Worm (Caenorhabditis elegans) whole organism, L4 larva: ENCODE data around the gene srx-121.

Experiments
- D1046.2 ChIP-seq: fragments of 200-800 bp; sonication (Bioruptor generic); IDR thresholded peaks from 2 replicates; pipeline ENCODE4 v1.3.6; 2022; ENCODE audit warnings: missing genetic modification characterization, missing compliant biosample characterization
- F44E2.7 ChIP-seq: fragments of 200-800 bp; sonication (Bioruptor generic); IDR thresholded peaks from 2 replicates; pipeline ENCODE4 v2.1.2; 2022; ENCODE audit warnings: missing genetic modification characterization, missing compliant biosample characterization
- F49E8.2 ChIP-seq: sonication (generic microtip); optimal IDR thresholded peaks from 2 replicates; lab custom pipeline; 2016; ENCODE audit warnings: missing compliant biosample characterization, mild to moderate bottlenecking, missing genetic modification characterization, borderline replicate concordance
- T20F7.1 ChIP-seq: fragments of 200-800 bp; sonication (Bioruptor generic); optimal IDR thresholded peaks from 2 replicates; lab custom pipeline; 2018; ENCODE audit warnings: mild to moderate bottlenecking, missing genetic modification characterization, missing compliant biosample characterization
- Y5F2A.4 ChIP-seq: fragments of 200-800 bp; sonication (Bioruptor generic); optimal IDR thresholded peaks from 2 replicates; lab custom pipeline; 2018; ENCODE audit warnings: mild to moderate bottlenecking, missing genetic modification characterization, missing compliant biosample characterization
- ZK337.2 ChIP-seq: fragments of 200-800 bp; sonication (Bioruptor generic); IDR thresholded peaks from 2 replicates; pipeline ENCODE4 v1.3.6; 2022; ENCODE audit warnings: missing genetic modification reagents, missing genetic modification characterization, missing compliant biosample characterization
- ZK546.5 ChIP-seq, 2 experiments: sonication (generic microtip); optimal IDR thresholded peaks; 2 replicates each; lab custom pipeline; 2017; ENCODE audit warnings: missing biosample characterization in 2 of 2, missing genetic modification characterization in 2 of 2
- attf-4 ChIP-seq: sonication (generic microtip); optimal IDR thresholded peaks from 3 replicates; lab custom pipeline; 2017; ENCODE audit warnings: missing biosample characterization, missing genetic modification characterization
- ceh-32 ChIP-seq: sonication (generic microtip); optimal IDR thresholded peaks from 2 replicates; lab custom pipeline; 2016; ENCODE audit warnings: mild to moderate bottlenecking, missing genetic modification characterization, missing compliant biosample characterization; ENCODE audit not compliant: poor library complexity
- ceh-62 ChIP-seq: sonication (generic microtip); optimal IDR thresholded peaks from 2 replicates; lab custom pipeline; 2017; ENCODE audit warnings: missing biosample characterization, missing genetic modification characterization
- ctbp-1 ChIP-seq: fragments of 200-800 bp; sonication (Bioruptor generic); IDR thresholded peaks from 2 replicates; pipeline ENCODE4 v1.3.6; 2022; ENCODE audit warnings: missing genetic modification reagents, missing genetic modification characterization, missing compliant biosample characterization
- daf-16 ChIP-seq, 3 experiments: sonication (generic microtip); optimal IDR thresholded peaks; 2 replicates each; lab custom pipeline; 2016 to 2017; ENCODE audit warnings: missing genetic modification characterization in 3 of 3, missing genetic modification reagents in 3 of 3, mild to moderate bottlenecking in 2 of 3, missing compliant biosample characterization in 2 of 3, missing biosample characterization in 1 of 3, moderate library complexity in 1 of 3
- daf-19 ChIP-seq: fragments of 200-800 bp; sonication (Bioruptor generic); conservative IDR thresholded peaks from 2 replicates; pipeline ENCODE4 v1.3.6; 2022; ENCODE audit warnings: missing genetic modification characterization, missing compliant biosample characterization
- dmd-9 ChIP-seq: fragments of 200-800 bp; sonication (Bioruptor generic); IDR thresholded peaks from 2 replicates; pipeline ENCODE4 v1.3.6; 2022; ENCODE audit warnings: missing genetic modification reagents, missing genetic modification characterization, missing compliant biosample characterization
- dve-1 ChIP-seq: sonication (generic microtip); optimal IDR thresholded peaks from 2 replicates; lab custom pipeline; 2017; ENCODE audit warnings: antibody characterized with exemption, mild to moderate bottlenecking, missing genetic modification characterization, missing compliant biosample characterization; ENCODE audit not compliant: insufficient read depth
- fkh-10 ChIP-seq: fragments of 150-350 bp; optimal IDR thresholded peaks from 2 replicates; lab custom pipeline; 2014; ENCODE audit warnings: missing biosample characterization, missing genetic modification reagents, missing genetic modification characterization
- hif-1 ChIP-seq, 2 experiments: sonication (generic microtip); optimal IDR thresholded peaks; 2 replicates each; lab custom pipeline; 2016 to 2017; ENCODE audit warnings: missing compliant biosample characterization in 2 of 2, missing genetic modification characterization in 2 of 2, missing genetic modification reagents in 2 of 2, missing genotype in 2 of 2, mild to moderate bottlenecking in 1 of 2
- jun-1 ChIP-seq: fragments of 150-350 bp; optimal IDR thresholded peaks from 2 replicates; lab custom pipeline; 2014; ENCODE audit warnings: missing biosample characterization, missing genetic modification reagents, missing genetic modification characterization
- lin-13 ChIP-seq: fragments of 150-350 bp; optimal IDR thresholded peaks from 2 replicates; lab custom pipeline; 2014; ENCODE audit warnings: missing biosample characterization, missing genetic modification reagents, missing genetic modification characterization
- lin-39 ChIP-seq: fragments of 150-350 bp; optimal IDR thresholded peaks from 2 replicates; lab custom pipeline; 2014; ENCODE audit warnings: missing biosample characterization, missing genetic modification reagents, missing genetic modification characterization
- lir-3 ChIP-seq: sonication (generic microtip); optimal IDR thresholded peaks from 2 replicates; lab custom pipeline; 2016; ENCODE audit warnings: mild to moderate bottlenecking, missing genetic modification characterization, missing compliant biosample characterization
- lsy-2 ChIP-seq, 2 experiments: fragments of 150-350 bp in 1 of 2; sonication (generic microtip) in 1 of 2; optimal IDR thresholded peaks; 2 replicates each; lab custom pipeline; 2014 to 2017; ENCODE audit warnings: missing biosample characterization in 2 of 2, missing genetic modification characterization in 2 of 2
- madf-9 ChIP-seq: fragments of 200-800 bp; sonication (Bioruptor generic); conservative IDR thresholded peaks from 2 replicates; pipeline ENCODE4 v1.3.6; 2022; ENCODE audit warnings: missing genetic modification reagents, missing genetic modification characterization, missing compliant biosample characterization
- mdt-29 ChIP-seq: fragments of 200-800 bp; sonication (Bioruptor generic); IDR thresholded peaks from 2 replicates; pipeline ENCODE4 v1.3.6; 2022; ENCODE audit warnings: missing genetic modification reagents, missing genetic modification characterization, missing compliant biosample characterization
- mep-1 ChIP-seq: fragments of 150-350 bp; sonication (generic microtip); optimal IDR thresholded peaks from 3 replicates; lab custom pipeline; 2014; ENCODE audit warnings: missing biosample characterization, missing genetic modification characterization
- nhr-10 ChIP-seq: fragments of 150-350 bp; optimal IDR thresholded peaks from 2 replicates; lab custom pipeline; 2014; ENCODE audit warnings: missing biosample characterization, missing genetic modification characterization
- nhr-42 ChIP-seq: fragments of 200-800 bp; sonication (Bioruptor generic); IDR thresholded peaks from 2 replicates; pipeline ENCODE4 v1.3.6; 2022; ENCODE audit warnings: missing genetic modification characterization, missing compliant biosample characterization
- nhr-48 ChIP-seq: sonication (generic microtip); optimal IDR thresholded peaks from 2 replicates; lab custom pipeline; 2016; ENCODE audit warnings: mild to moderate bottlenecking, missing genetic modification characterization, missing compliant biosample characterization
- nhr-6 ChIP-seq: fragments of 150-350 bp; optimal IDR thresholded peaks from 2 replicates; lab custom pipeline; 2014; ENCODE audit warnings: missing biosample characterization, missing genetic modification characterization
- nhr-76 ChIP-seq: fragments of 150-350 bp; optimal IDR thresholded peaks from 2 replicates; lab custom pipeline; 2014; ENCODE audit warnings: missing biosample characterization, missing genetic modification characterization
- pqm-1 ChIP-seq: sonication (generic microtip); optimal IDR thresholded peaks from 2 replicates; lab custom pipeline; 2017; ENCODE audit warnings: missing biosample characterization, missing genetic modification characterization
- rbr-2 ChIP-seq: sonication (generic microtip); optimal IDR thresholded peaks from 2 replicates; lab custom pipeline; 2016; ENCODE audit warnings: missing genotype, missing genetic modification characterization, missing compliant biosample characterization
- saeg-2 ChIP-seq: fragments of 200-800 bp; sonication (Bioruptor generic); IDR thresholded peaks from 2 replicates; pipeline ENCODE4 v1.3.6; 2022; ENCODE audit warnings: missing genetic modification reagents, missing genetic modification characterization, missing compliant biosample characterization
- snpc-4 ChIP-seq: fragments of 150-350 bp; optimal IDR thresholded peaks from 2 replicates; lab custom pipeline; 2014; ENCODE audit warnings: missing biosample characterization, missing genetic modification characterization
- tra-1 ChIP-seq: fragments of 200-800 bp; sonication (Bioruptor generic); IDR thresholded peaks from 2 replicates; pipeline ENCODE4 v1.3.6; 2022; ENCODE audit warnings: missing genetic modification reagents, missing genetic modification characterization, missing compliant biosample characterization
- unc-130 ChIP-seq: sonication (generic microtip); optimal IDR thresholded peaks from 2 replicates; lab custom pipeline; 2016; ENCODE audit warnings: missing genetic modification reagents, missing genetic modification characterization, missing compliant biosample characterization
- unc-62 ChIP-seq, 3 experiments: fragments of 150-350 bp in 1 of 3; sonication (generic microtip); optimal IDR thresholded peaks in 2 of 3; peaks in 1 of 3; 1 replicate in 1 of 3; 2 replicates in 2 of 3; lab custom pipeline; 2014 to 2017; ENCODE audit warnings: missing biosample characterization in 3 of 3, missing genetic modification characterization in 3 of 3, missing genetic modification reagents in 3 of 3, missing genotype in 1 of 3
- zag-1 ChIP-seq: fragments of 150-350 bp; optimal IDR thresholded peaks from 2 replicates; lab custom pipeline; 2014; ENCODE audit warnings: missing biosample characterization, missing genetic modification characterization

srx-121 gene

DNA sequence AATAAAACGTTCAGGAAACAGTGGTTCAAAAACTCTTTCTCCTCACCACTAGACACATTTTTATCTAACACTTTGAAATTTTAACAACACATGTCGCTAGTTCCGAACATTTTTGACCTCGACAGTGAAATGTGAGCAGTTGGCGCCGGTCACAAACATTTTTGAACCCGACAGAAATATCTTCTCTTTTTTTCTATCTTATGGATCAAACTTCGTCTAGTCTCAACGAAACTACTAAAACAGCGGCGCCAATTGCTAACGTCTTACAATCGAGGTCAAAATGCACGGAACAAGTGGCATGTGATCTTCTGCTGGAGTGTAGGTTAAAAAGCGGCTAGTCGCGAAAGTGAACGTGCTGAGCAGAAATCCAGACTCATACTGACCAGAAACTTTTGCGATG is 28.6 kb downstream of the srx-121 start (continued):
- TF ChIP-seq Y5F2A.4 (no peak), nhr-42 (no peak), unc-130 (GFP tag; lab: Kevin White, UChicago) (no peak), lin-13 (GFP tag; lab: Kevin White, UChicago) (no peak), ceh-32 (tag; lab: Kevin White, UChicago) (no peak), T20F7.1 (GFP tag; lab: Kevin White, UChicago) (no peak), madf-9 (GFP tag; lab: Robert Waterston, UW) (no peak), nhr-6 (tag; lab: Kevin White, UChicago) (no peak), hif-1 (tag; optimal IDR thresholded peaks at IDR 0.05; lab: Kevin White, UChicago) (peak in 1 of 2 experiments; percentile 59), ZK546.5 (tag; optimal IDR thresholded peaks at IDR 0.05; lab: Kevin White, UChicago) (no peak), snpc-4 (tag; lab: Kevin White, UChicago) (no peak), nhr-10 (tag; lab: Kevin White, UChicago) (no peak), daf-16 (GFP tag; optimal IDR thresholded peaks at IDR 0.05; lab: Kevin White, UChicago) (peak in 1 of 2 experiments; percentile 30), daf-16 (tag; optimal IDR thresholded peaks at IDR 0.05; lab: Kevin White, UChicago) (no peak)

DNA sequence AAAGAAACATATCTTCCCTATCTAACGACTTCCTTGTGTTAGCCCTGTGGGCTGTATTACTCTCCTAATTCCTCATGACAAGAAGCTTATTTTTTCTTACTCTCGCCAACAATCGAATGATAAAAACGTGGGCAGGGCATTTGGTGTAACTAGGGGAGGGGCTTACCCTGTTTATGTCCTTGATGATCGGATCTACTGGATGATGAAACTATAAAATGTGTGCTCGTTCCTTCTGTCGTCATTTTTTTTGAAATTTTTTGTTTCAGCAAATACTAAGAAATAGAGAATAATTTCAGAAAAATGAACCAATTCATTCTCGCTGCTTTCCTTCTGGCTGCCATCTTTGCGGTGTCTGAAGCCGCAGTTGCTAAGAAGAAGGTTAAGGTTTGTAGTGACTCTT is 30.1 kb downstream of the srx-121 start, which contains the start of gene C17B7.3:
TSS of gene C17B7.3 (plus strand) at position 301 of the 400 bp plus-strand sequence.
- TF ChIP-seq saeg-2 (GFP tag; lab: Robert Waterston, UW) = no peak
- TF ChIP-seq D1046.2 (GFP tag; lab: Robert Waterston, UW) = no peak
- no peak for TF ChIP-seq unc-62 (GFP tag; optimal IDR thresholded peaks at IDR 0.05 in 1 of 2; lab: Kevin White, UChicago)
- no peak for TF ChIP-seq unc-62 (tag; optimal IDR thresholded peaks at IDR 0.05; lab: Kevin White, UChicago)
- no peak for TF ChIP-seq F49E8.2 (tag; lab: Kevin White, UChicago)
- no peak for TF ChIP-seq lir-3
- TF ChIP-seq lsy-2 (tag; optimal IDR thresholded peaks at IDR 0.05; lab: Kevin White, UChicago) = no peak
- TF ChIP-seq ceh-62 (tag; lab: Kevin White, UChicago) = no peak
- no peak for TF ChIP-seq fkh-10
- no peak for TF ChIP-seq pqm-1 (tag; lab: Kevin White, UChicago)
- no peak for TF ChIP-seq nhr-48 (tag; lab: Kevin White, UChicago)
- no peak for TF ChIP-seq lin-39
- no peak for TF ChIP-seq jun-1 (tag; lab: Kevin White, UChicago)
- TF ChIP-seq rbr-2 (tag; lab: Kevin White, UChicago) = no peak
- TF ChIP-seq tra-1 = no peak
- no peak for TF ChIP-seq dve-1
- TF ChIP-seq dmd-9 (GFP tag; lab: Robert Waterston, UW) = no peak
- TF ChIP-seq mep-1 = no peak

DNA sequence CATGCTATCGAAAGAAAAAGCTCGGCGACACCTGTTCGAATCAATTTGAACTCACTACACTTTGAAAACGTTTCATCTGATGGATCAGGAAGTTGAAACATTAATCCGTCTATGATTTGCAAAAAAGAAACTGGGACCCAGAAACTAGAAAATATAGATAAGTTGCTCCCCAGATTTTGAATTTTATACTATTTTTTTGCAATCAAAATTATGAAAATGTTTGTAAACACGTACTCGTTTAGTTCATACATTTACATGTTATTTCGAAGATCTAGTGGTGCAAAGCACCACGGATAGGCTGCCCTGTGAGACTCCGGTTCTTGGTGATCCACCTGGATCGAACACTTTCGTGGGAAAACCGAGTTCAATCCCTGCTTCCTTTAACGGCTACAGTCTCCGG is 30.7 kb downstream of the srx-121 start, which contains the start of gene C17B7.10:
TSS of gene C17B7.10 (minus strand) at position 101 of the 400 bp plus-strand sequence.
- TF ChIP-seq nhr-76 (tag; lab: Kevin White, UChicago) = no peak
- TF ChIP-seq attf-4 (tag; lab: Kevin White, UChicago) = no peak
- TF ChIP-seq dve-1 = no peak
- TF ChIP-seq mep-1 = no peak
- no peak for TF ChIP-seq F44E2.7 (GFP tag; lab: Robert Waterston, UW)
- TF ChIP-seq ZK337.2 = no peak
- no peak for TF ChIP-seq ZK546.5 (tag; optimal IDR thresholded peaks at IDR 0.05; lab: Kevin White, UChicago)
- no peak for TF ChIP-seq lin-39
- TF ChIP-seq lin-13 (GFP tag; lab: Kevin White, UChicago) = no peak
- no peak for TF ChIP-seq daf-19 (GFP tag; lab: Robert Waterston, UW)
- TF ChIP-seq mdt-29 (GFP tag; lab: Robert Waterston, UW) = no peak
- TF ChIP-seq ctbp-1 (GFP tag; lab: Robert Waterston, UW) = no peak
- TF ChIP-seq zag-1 (tag; lab: Kevin White, UChicago) = no peak
